Worm (Caenorhabditis elegans) whole organism, L4 larva: ENCODE data around the gene C05G5.3.

Source experiments
- ama-1 ChIP-seq: fragments of 150-350 bp; optimal IDR thresholded peaks from 2 replicates; lab custom pipeline; 2014; ENCODE audit warnings: inconsistent platforms, mixed read lengths
- ceh-82 ChIP-seq: sonication (generic microtip); optimal IDR thresholded peaks from 2 replicates; lab custom pipeline; 2017; ENCODE audit warnings: missing biosample characterization, missing genetic modification characterization
- daf-16 ChIP-seq, 3 experiments: sonication (generic microtip); optimal IDR thresholded peaks; 2 replicates each; lab custom pipeline; 2016 to 2017; ENCODE audit warnings: missing genetic modification characterization in 3 of 3, missing genetic modification reagents in 3 of 3, mild to moderate bottlenecking in 2 of 3, missing compliant biosample characterization in 2 of 3, missing biosample characterization in 1 of 3, moderate library complexity in 1 of 3
- lin-38 ChIP-seq: fragments of 200-800 bp; sonication (Bioruptor generic); IDR thresholded peaks from 2 replicates; pipeline ENCODE4 v1.3.6; 2022; ENCODE audit warnings: missing genetic modification reagents, missing genetic modification characterization, missing compliant biosample characterization
- mdl-1 ChIP-seq, 2 experiments: fragments of 150-350 bp in 1 of 2; sonication (generic microtip) in 1 of 2; optimal IDR thresholded peaks; 2 replicates each; lab custom pipeline; 2014 to 2017; ENCODE audit warnings: missing biosample characterization in 2 of 2, missing genetic modification characterization in 2 of 2
- unc-62 ChIP-seq, 3 experiments: fragments of 150-350 bp in 1 of 3; sonication (generic microtip); optimal IDR thresholded peaks in 2 of 3; peaks in 1 of 3; 1 replicate in 1 of 3; 2 replicates in 2 of 3; lab custom pipeline; 2014 to 2017; ENCODE audit warnings: missing biosample characterization in 3 of 3, missing genetic modification characterization in 3 of 3, missing genetic modification reagents in 3 of 3, missing genotype in 1 of 3
- ztf-11 ChIP-seq: fragments of 150-350 bp; optimal IDR thresholded peaks from 2 replicates; lab custom pipeline; 2014; ENCODE audit warnings: missing biosample characterization, missing genetic modification characterization

- no peak for TF ChIP-seq ceh-82 (tag; lab: Kevin White, UChicago)
- TF ChIP-seq ztf-11 (tag; lab: Kevin White, UChicago): no peak
- TF ChIP-seq lin-38 (GFP tag; lab: Robert Waterston, UW): no peak
- no peak for TF ChIP-seq ama-1 (lab: Kevin White, UChicago)
- TF ChIP-seq daf-16 (GFP tag; optimal IDR thresholded peaks at IDR 0.05; lab: Kevin White, UChicago): no peak
- TF ChIP-seq daf-16 (tag; optimal IDR thresholded peaks at IDR 0.05; lab: Kevin White, UChicago): no peak
- no peak for TF ChIP-seq unc-62 (GFP tag; optimal IDR thresholded peaks at IDR 0.05 in 1 of 2; lab: Kevin White, UChicago)
- no peak for TF ChIP-seq unc-62 (tag; optimal IDR thresholded peaks at IDR 0.05; lab: Kevin White, UChicago)
- no peak for TF ChIP-seq mdl-1 (tag; optimal IDR thresholded peaks at IDR 0.05; lab: Kevin White, UChicago)
Observed at ce11 chrX:14715459-14715858, 36.4 kb downstream of the C05G5.3 start.
